Fruit fly (Drosophila melanogaster): Measurements from ENCODE around the gene sle.

DNA sequence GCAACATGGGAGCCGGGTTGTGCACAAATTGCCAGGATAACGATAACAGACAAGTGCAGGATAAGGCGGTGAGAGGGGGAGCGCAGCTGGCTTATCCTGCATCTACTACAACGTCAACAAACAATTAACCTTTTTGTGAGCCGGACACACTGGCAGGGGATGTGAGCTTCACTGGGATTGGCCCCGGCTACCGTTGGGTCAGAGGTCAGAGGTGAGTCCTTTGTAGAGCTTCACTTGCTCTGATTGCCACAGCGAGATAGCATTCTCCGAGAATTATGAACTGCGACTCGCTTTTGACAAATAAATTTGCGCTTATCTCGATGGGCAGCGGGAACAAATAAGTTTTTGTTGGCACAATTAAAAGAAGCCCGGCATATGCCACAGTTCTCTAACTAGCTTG is 36.9 kb downstream of the sle start:
- TF ChIP-seq usp (GFP tag; optimal IDR thresholded peaks at IDR 0.05) (no peak), EcR (GFP tag; optimal IDR thresholded peaks at IDR 0.05) (no peak), psq (optimal IDR thresholded peaks at IDR 0.05) (no peak), CG8478 (optimal IDR thresholded peaks at IDR 0.05) (no peak), pan (optimal IDR thresholded peaks at IDR 0.05) (no peak)

Data from whole organism.